Worm (Caenorhabditis elegans) whole organism, young adult: ENCODE data around the gene B0222.15.

ENCODE experiments used
- C06A6.2 ChIP-seq: fragments of 200-800 bp; sonication (Bioruptor generic); conservative IDR thresholded peaks from 2 replicates; pipeline ENCODE4 v1.3.6; 2022; ENCODE audit warnings: missing genetic modification characterization, missing compliant biosample characterization
- D2030.7 ChIP-seq: fragments of 200-800 bp; sonication (Bioruptor generic); IDR thresholded peaks from 2 replicates; pipeline ENCODE4 v1.3.6; 2022; ENCODE audit warnings: missing genetic modification reagents, missing genetic modification characterization, missing compliant biosample characterization
- T26A5.8 ChIP-seq: sonication (generic microtip); optimal IDR thresholded peaks from 2 replicates; lab custom pipeline; 2016; ENCODE audit warnings: missing genetic modification characterization, missing compliant biosample characterization
- Y53F4B.3 ChIP-seq: fragments of 200-800 bp; sonication (Bioruptor generic); IDR thresholded peaks from 2 replicates; pipeline ENCODE4 v1.3.6; 2022; ENCODE audit warnings: missing genetic modification reagents, missing genetic modification characterization, missing compliant biosample characterization
- Y56A3A.18 ChIP-seq: fragments of 200-800 bp; sonication (Bioruptor generic); IDR thresholded peaks from 2 replicates; pipeline ENCODE4 v1.3.6; 2022; ENCODE audit warnings: missing genetic modification reagents, missing genetic modification characterization, missing compliant biosample characterization
- Y67H2A.10 ChIP-seq: fragments of 200-800 bp; sonication (Bioruptor generic); conservative IDR thresholded peaks from 2 replicates; pipeline ENCODE4 v1.3.6; 2022; ENCODE audit warnings: missing genetic modification reagents, missing genetic modification characterization, missing compliant biosample characterization
- Y95B8A.8 ChIP-seq: fragments of 200-800 bp; sonication (Bioruptor generic); IDR thresholded peaks from 2 replicates; pipeline ENCODE4 v1.3.6; 2022; ENCODE audit warnings: missing genetic modification reagents, missing genetic modification characterization, missing compliant biosample characterization
- ama-1 ChIP-seq, 3 experiments: fragments of 150-350 bp in 1 of 3; sonication (generic microtip) in 2 of 3; optimal IDR thresholded peaks; 2 replicates each; lab custom pipeline; 2014 to 2018; ENCODE audit warnings: missing biosample characterization in 2 of 3, missing genetic modification characterization in 2 of 3, missing genetic modification reagents in 2 of 3
- aptf-3 ChIP-seq: fragments of 200-800 bp; sonication (Bioruptor generic); IDR thresholded peaks from 2 replicates; pipeline ENCODE4 v1.3.6; 2022; ENCODE audit warnings: missing genetic modification characterization, missing compliant biosample characterization
- attf-3 ChIP-seq: fragments of 200-800 bp; sonication (Bioruptor generic); conservative IDR thresholded peaks from 2 replicates; pipeline ENCODE4 v1.3.6; 2022; ENCODE audit warnings: missing genetic modification reagents, missing genetic modification characterization, missing compliant biosample characterization
- ceh-100 ChIP-seq: fragments of 200-800 bp; sonication (Bioruptor generic); IDR thresholded peaks from 2 replicates; pipeline ENCODE4 v1.3.6; 2022; ENCODE audit warnings: missing genetic modification reagents, missing genetic modification characterization, missing compliant biosample characterization
- ceh-58 ChIP-seq: fragments of 200-800 bp; sonication (Bioruptor generic); IDR thresholded peaks from 2 replicates; pipeline ENCODE4 v1.3.6; 2022; ENCODE audit warnings: missing genetic modification characterization, missing compliant biosample characterization
- ceh-79 ChIP-seq: sonication (generic microtip); optimal IDR thresholded peaks from 2 replicates; lab custom pipeline; 2017; ENCODE audit warnings: mild to moderate bottlenecking, missing genetic modification characterization, missing compliant biosample characterization
- chd-7 ChIP-seq: sonication (generic microtip); optimal IDR thresholded peaks from 2 replicates; lab custom pipeline; 2016; ENCODE audit warnings: mild to moderate bottlenecking, missing genetic modification characterization, moderate library complexity, missing compliant biosample characterization
- die-1 ChIP-seq: sonication (generic microtip); optimal IDR thresholded peaks from 2 replicates; lab custom pipeline; 2016; ENCODE audit warnings: missing genotype, mild to moderate bottlenecking, missing genetic modification characterization, missing compliant biosample characterization
- dox-1 ChIP-seq: fragments of 200-800 bp; sonication (Bioruptor generic); IDR thresholded peaks from 2 replicates; pipeline ENCODE4 v1.3.6; 2022; ENCODE audit warnings: missing genetic modification reagents, missing genetic modification characterization, missing compliant biosample characterization
- efl-1 ChIP-seq: fragments of 150-350 bp; optimal IDR thresholded peaks from 2 replicates; lab custom pipeline; 2014; ENCODE audit warnings: missing biosample characterization, missing genetic modification reagents, missing genetic modification characterization
- egl-18 ChIP-seq: fragments of 200-800 bp; sonication (Bioruptor generic); IDR thresholded peaks from 2 replicates; pipeline ENCODE4 v1.3.6; 2022; ENCODE audit warnings: missing genetic modification reagents, missing genetic modification characterization, missing compliant biosample characterization
- ekl-4 ChIP-seq: fragments of 200-800 bp; sonication (Bioruptor generic); IDR thresholded peaks from 2 replicates; pipeline ENCODE4 v1.3.6; 2022; ENCODE audit warnings: missing genetic modification reagents, missing genetic modification characterization, missing compliant biosample characterization
- him-1 ChIP-seq: sonication (generic microtip); optimal IDR thresholded peaks from 2 replicates; lab custom pipeline; 2016; ENCODE audit warnings: missing genotype, missing genetic modification reagents, missing genetic modification characterization, missing compliant biosample characterization
- hlh-12 ChIP-seq: sonication (generic microtip); optimal IDR thresholded peaks from 2 replicates; lab custom pipeline; 2016; ENCODE audit warnings: missing genetic modification characterization, missing compliant biosample characterization
- hmg-1.2 ChIP-seq: fragments of 200-800 bp; sonication (Bioruptor generic); IDR thresholded peaks from 2 replicates; pipeline ENCODE4 v1.3.6; 2022; ENCODE audit warnings: missing genetic modification reagents, missing genetic modification characterization, missing compliant biosample characterization
- hrde-1 ChIP-seq: sonication (generic microtip); optimal IDR thresholded peaks from 2 replicates; lab custom pipeline; 2016; ENCODE audit warnings: missing genetic modification characterization, mild to moderate bottlenecking, missing compliant biosample characterization, moderate library complexity, missing genotype, missing genetic modification reagents, borderline replicate concordance
- hsf-1 ChIP-seq: fragments of 200-800 bp; sonication (Bioruptor generic); IDR thresholded peaks from 2 replicates; pipeline ENCODE4 v1.3.6; 2022; ENCODE audit warnings: missing genetic modification reagents, missing genetic modification characterization, missing compliant biosample characterization
- lag-1 ChIP-seq: fragments of 200-800 bp; sonication (Bioruptor generic); IDR thresholded peaks from 2 replicates; pipeline ENCODE4 v1.3.6; 2022; ENCODE audit warnings: missing genetic modification reagents, missing genetic modification characterization, missing compliant biosample characterization
- let-526 ChIP-seq: fragments of 200-800 bp; sonication (Bioruptor generic); IDR thresholded peaks from 2 replicates; pipeline ENCODE4 v1.3.6; 2022; ENCODE audit warnings: missing genetic modification reagents, missing genetic modification characterization, missing compliant biosample characterization
- lin-26 ChIP-seq: fragments of 200-800 bp; sonication (Bioruptor generic); IDR thresholded peaks from 2 replicates; pipeline ENCODE4 v1.3.6; 2022; ENCODE audit warnings: missing genetic modification reagents, missing genetic modification characterization, missing compliant biosample characterization
- lir-1 ChIP-seq: fragments of 200-800 bp; sonication (Bioruptor generic); conservative IDR thresholded peaks from 2 replicates; pipeline ENCODE4 v1.3.6; 2022; ENCODE audit warnings: missing genetic modification reagents, missing genetic modification characterization, missing compliant biosample characterization
- mcd-1 ChIP-seq: fragments of 200-800 bp; sonication (Bioruptor generic); IDR thresholded peaks from 2 replicates; pipeline ENCODE4 v1.3.6; 2022; ENCODE audit warnings: missing genetic modification reagents, missing genetic modification characterization, missing compliant biosample characterization
- nfya-1 ChIP-seq: sonication (generic microtip); optimal IDR thresholded peaks from 2 replicates; lab custom pipeline; 2017; ENCODE audit warnings: antibody characterized with exemption, missing compliant biosample characterization, missing genetic modification characterization, borderline replicate concordance; ENCODE audit not compliant: insufficient read depth
- tlf-1 ChIP-seq: fragments of 200-800 bp; sonication (Bioruptor generic); optimal IDR thresholded peaks from 2 replicates; lab custom pipeline; 2018; ENCODE audit warnings: mild to moderate bottlenecking, missing genetic modification characterization, missing compliant biosample characterization
- unc-130 ChIP-seq: sonication (generic microtip); optimal IDR thresholded peaks from 2 replicates; lab custom pipeline; 2016; ENCODE audit warnings: missing genetic modification reagents, missing genetic modification characterization, missing compliant biosample characterization
- ztf-22 ChIP-seq: fragments of 200-800 bp; sonication (Bioruptor generic); optimal IDR thresholded peaks from 2 replicates; lab custom pipeline; 2018; ENCODE audit warnings: mild to moderate bottlenecking, missing genetic modification characterization, moderate library complexity, missing compliant biosample characterization
- ztf-25 ChIP-seq: fragments of 200-800 bp; sonication (Bioruptor generic); IDR thresholded peaks from 2 replicates; pipeline ENCODE4 v1.3.6; 2022; ENCODE audit warnings: missing genetic modification reagents, missing genetic modification characterization, missing compliant biosample characterization
- ztf-28 ChIP-seq: fragments of 200-800 bp; sonication (Bioruptor generic); IDR thresholded peaks from 2 replicates; pipeline ENCODE4 v1.3.6; 2022; ENCODE audit warnings: missing genetic modification reagents, missing genetic modification characterization, missing compliant biosample characterization

B0222.15 gene

DNA sequence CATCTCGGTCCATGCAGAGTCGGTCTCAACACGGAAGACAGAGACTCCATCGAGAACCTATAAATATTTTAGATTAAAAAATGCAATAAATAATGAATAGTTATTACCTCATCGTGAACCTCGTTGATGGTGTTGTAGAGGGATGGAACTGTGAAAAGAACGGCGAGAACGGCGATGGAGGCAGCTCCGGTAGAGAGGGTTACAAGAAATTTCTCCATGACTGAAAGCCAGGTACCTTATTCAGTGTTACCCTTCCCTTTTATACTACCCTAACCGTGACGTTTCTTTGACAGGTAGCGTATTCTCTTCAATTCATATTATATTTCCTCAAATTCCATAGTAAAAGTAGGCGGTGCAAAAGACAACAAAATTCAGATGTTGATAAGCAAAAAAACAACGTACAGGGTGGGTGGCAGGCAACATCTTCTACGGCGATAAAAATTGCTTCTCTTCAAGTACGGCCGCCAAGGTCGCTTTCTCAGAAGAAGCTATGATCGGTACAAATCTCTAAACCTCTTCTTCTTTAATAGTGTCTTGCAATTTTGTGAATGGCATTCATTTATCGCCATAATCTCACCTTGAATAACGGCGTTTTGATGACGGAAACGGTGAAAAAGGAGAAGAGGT lies 8.6 kb upstream of the B0222.15 start, which contains the start of gene col-10:
Gene col-10, minus strand, starts transcription at position 235 of the 627 bp plus-strand sequence.
- no peak for TF ChIP-seq ceh-100 (GFP tag; lab: Robert Waterston, UW)
- TF ChIP-seq aptf-3: no peak
- no peak for TF ChIP-seq nfya-1
- no peak for TF ChIP-seq ztf-28 (GFP tag; lab: Robert Waterston, UW)
- TF ChIP-seq ekl-4 (GFP tag; lab: Robert Waterston, UW): no peak
- no peak for TF ChIP-seq ceh-79 (tag; lab: Kevin White, UChicago)
- TF ChIP-seq Y56A3A.18 (GFP tag; lab: Robert Waterston, UW): no peak
- no peak for TF ChIP-seq Y67H2A.10 (GFP tag; lab: Robert Waterston, UW)
- no peak for TF ChIP-seq mcd-1 (GFP tag; lab: Robert Waterston, UW)
- no peak for TF ChIP-seq hlh-12 (tag; lab: Kevin White, UChicago)
- TF ChIP-seq tlf-1 (GFP tag; lab: Kevin White, UChicago): no peak
- no peak for TF ChIP-seq hrde-1
- TF ChIP-seq hsf-1 (GFP tag; lab: Robert Waterston, UW): no peak
- no peak for TF ChIP-seq ama-1 (optimal IDR thresholded peaks at IDR 0.05; lab: Kevin White, UChicago)
- no peak for TF ChIP-seq ama-1 (GFP tag; optimal IDR thresholded peaks at IDR 0.05; lab: Kevin White, UChicago)
- TF ChIP-seq let-526 (GFP tag; lab: Robert Waterston, UW): no peak

DNA sequence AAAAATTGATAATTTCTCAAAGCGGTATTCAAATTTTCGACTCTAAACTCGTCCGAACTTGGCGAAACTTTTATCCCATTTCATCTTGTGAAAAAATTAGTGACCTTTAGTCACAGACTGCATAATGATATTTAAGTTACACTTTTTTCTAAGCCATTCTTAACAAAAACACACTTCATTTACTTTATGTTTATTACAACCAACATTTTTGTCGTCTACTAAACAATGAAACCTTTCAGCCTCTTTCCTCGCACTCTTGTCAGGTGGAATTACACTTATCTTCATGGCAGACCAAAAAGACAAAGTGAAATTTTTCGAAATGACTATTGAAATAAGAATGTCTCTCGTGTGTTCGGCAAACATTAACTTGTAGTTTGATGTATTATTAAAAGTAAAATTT lies 7.3 kb upstream of the B0222.15 start:
- TF ChIP-seq D2030.7 (GFP tag; lab: Robert Waterston, UW) (no peak), lag-1 (GFP tag; lab: Robert Waterston, UW) (no peak), T26A5.8 (tag; lab: Kevin White, UChicago) (no peak), lir-1 (GFP tag; lab: Robert Waterston, UW) (no peak), ztf-25 (GFP tag; lab: Robert Waterston, UW) (no peak), Y53F4B.3 (GFP tag; lab: Robert Waterston, UW) (no peak), ama-1 (optimal IDR thresholded peaks at IDR 0.05; lab: Kevin White, UChicago) (no peak), ama-1 (GFP tag; optimal IDR thresholded peaks at IDR 0.05; lab: Kevin White, UChicago) (no peak), ceh-58 (GFP tag; lab: Robert Waterston, UW) (no peak), dox-1 (GFP tag; lab: Robert Waterston, UW) (no peak), let-526 (GFP tag; lab: Robert Waterston, UW) (no peak), chd-7 (tag; lab: Kevin White, UChicago) (no peak), ztf-22 (GFP tag; lab: Kevin White, UChicago) (no peak), die-1 (no peak), Y95B8A.8 (no peak), lin-26 (GFP tag; lab: Robert Waterston, UW) (no peak), egl-18 (GFP tag; lab: Robert Waterston, UW) (no peak), Y67H2A.10 (GFP tag; lab: Robert Waterston, UW) (no peak), hmg-1.2 (GFP tag; lab: Robert Waterston, UW) (no peak), C06A6.2 (GFP tag; lab: Robert Waterston, UW) (no peak), unc-130 (GFP tag; lab: Kevin White, UChicago) (no peak)
- TF ChIP-seq, all 124 proteins: peak for 0

DNA sequence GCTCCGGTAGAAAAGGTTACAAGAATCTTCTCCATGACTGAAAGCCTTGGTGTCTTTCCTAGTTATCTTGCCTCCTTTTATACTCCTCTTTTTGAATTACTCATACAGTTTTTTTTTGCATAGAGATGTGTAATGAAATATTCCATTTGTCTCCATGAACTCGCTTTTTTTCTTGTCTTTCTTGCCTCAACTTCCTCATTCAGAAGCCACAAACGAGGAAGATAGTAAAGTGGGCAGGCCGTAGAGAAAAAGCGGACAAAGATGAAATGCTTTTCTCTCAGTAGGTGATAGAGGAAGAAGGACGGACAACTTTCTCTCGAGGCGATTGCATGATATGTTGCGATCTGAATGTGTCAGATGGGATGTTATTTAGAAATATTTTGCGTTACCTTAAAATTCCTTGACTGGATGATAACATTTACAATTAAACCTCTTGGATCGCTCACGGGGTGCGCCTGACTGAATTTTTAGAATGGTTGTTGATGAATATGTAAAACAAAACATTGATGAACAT lies 6.4 kb upstream of the B0222.15 start, which contains the start of gene col-145:
Gene col-145, minus strand, starts transcription at position 51 of the 514 bp plus-strand sequence.
- TF ChIP-seq him-1 (tag; lab: Kevin White, UChicago): no peak
- TF ChIP-seq efl-1 (GFP tag; lab: Kevin White, UChicago): no peak
- no peak for TF ChIP-seq hsf-1 (GFP tag; lab: Robert Waterston, UW)
- no peak for TF ChIP-seq ceh-58 (GFP tag; lab: Robert Waterston, UW)
- TF ChIP-seq attf-3 (GFP tag; lab: Robert Waterston, UW): no peak
